Fruit fly (Drosophila melanogaster) whole organism, embryonic: ENCODE measurements around the gene tHMG1.

Experiments used
- CG10979 ChIP-seq: fragments of 200-800 bp; sonication (Bioruptor generic); optimal IDR thresholded peaks from 2 replicates; lab custom pipeline; 2018; ENCODE audit warnings: missing biosample characterization, mild to moderate bottlenecking, missing genetic modification characterization, moderate library complexity
- CG11085 ChIP-seq: fragments of 200-800 bp; sonication (Bioruptor generic); IDR thresholded peaks from 2 replicates; pipeline ENCODE4 v1.3.6; 2022; ENCODE audit warnings: missing biosample characterization, missing genetic modification characterization
- CG11560 ChIP-seq: fragments of 200-800 bp; sonication (Bioruptor generic); IDR thresholded peaks from 3 replicates; pipeline ENCODE4 v1.3.6; 2022; ENCODE audit warnings: missing biosample characterization, missing genetic modification characterization
- CG11695 ChIP-seq: fragments of 200-800 bp; sonication (Bioruptor generic); IDR thresholded peaks from 3 replicates; pipeline ENCODE4 v1.3.6; 2022; ENCODE audit warnings: missing biosample characterization, missing genetic modification characterization
- CG12299 ChIP-seq: fragments of 200-800 bp; sonication (Bioruptor generic); optimal IDR thresholded peaks from 2 replicates; lab custom pipeline; 2018; ENCODE audit warnings: missing biosample characterization, mild to moderate bottlenecking, missing genetic modification characterization
- CG12391 ChIP-seq: fragments of 200-800 bp; sonication (Bioruptor generic); optimal IDR thresholded peaks from 3 replicates; lab custom pipeline; 2018; ENCODE audit warnings: missing biosample characterization, mild to moderate bottlenecking, missing genetic modification characterization, moderate library complexity
- CG12659 ChIP-seq: fragments of 200-800 bp; sonication (Bioruptor generic); optimal IDR thresholded peaks from 3 replicates; lab custom pipeline; 2017; ENCODE audit warnings: mild to moderate bottlenecking, missing biosample characterization, missing genetic modification reagents, missing genetic modification characterization
- CG12942 ChIP-seq: fragments of 200-800 bp; sonication (Bioruptor generic); optimal IDR thresholded peaks from 3 replicates; lab custom pipeline; 2016; ENCODE audit warnings: missing biosample characterization, missing genetic modification characterization
- CG15011 ChIP-seq: fragments of 200-800 bp; sonication (Bioruptor generic); optimal IDR thresholded peaks from 3 replicates; lab custom pipeline; 2018; ENCODE audit warnings: missing biosample characterization, mild to moderate bottlenecking, missing genetic modification characterization
- CG1602 ChIP-seq: fragments of 200-800 bp; sonication (Bioruptor generic); optimal IDR thresholded peaks from 3 replicates; lab custom pipeline; 2016; ENCODE audit warnings: missing biosample characterization, missing genetic modification characterization
- CG17385 ChIP-seq: fragments of 200-800 bp; sonication (Bioruptor generic); optimal IDR thresholded peaks from 3 replicates; lab custom pipeline; 2018; ENCODE audit warnings: missing biosample characterization, mild to moderate bottlenecking, missing genetic modification characterization
- CG3065 ChIP-seq: fragments of 200-800 bp; sonication (Bioruptor generic); optimal IDR thresholded peaks from 2 replicates; lab custom pipeline; 2016; ENCODE audit warnings: missing biosample characterization, missing genetic modification characterization
- CG32532 ChIP-seq: fragments of 200-800 bp; sonication (Bioruptor generic); IDR thresholded peaks from 2 replicates; pipeline ENCODE4 v1.3.6; 2022; ENCODE audit warnings: missing biosample characterization, missing genetic modification characterization
- CG33213 ChIP-seq: fragments of 200-800 bp; sonication (Bioruptor generic); optimal IDR thresholded peaks from 3 replicates; lab custom pipeline; 2016; ENCODE audit warnings: missing biosample characterization, missing genetic modification characterization
- CG33557 ChIP-seq: fragments of 200-800 bp; sonication (Bioruptor generic); optimal IDR thresholded peaks from 2 replicates; lab custom pipeline; 2019; ENCODE audit warnings: missing biosample characterization, mild to moderate bottlenecking, missing genetic modification characterization, moderate library complexity
- CG4360 ChIP-seq: fragments of 200-800 bp; sonication (Bioruptor generic); IDR thresholded peaks from 2 replicates; pipeline ENCODE4 v1.3.6; 2022; ENCODE audit warnings: missing biosample characterization, missing genetic modification characterization
- CG4617 ChIP-seq: fragments of 200-800 bp; sonication (Bioruptor generic); optimal IDR thresholded peaks from 3 replicates; lab custom pipeline; 2016; ENCODE audit warnings: missing biosample characterization, missing genetic modification characterization, borderline replicate concordance
- CG6175 ChIP-seq: fragments of 200-800 bp; sonication (Bioruptor generic); IDR thresholded peaks from 3 replicates; pipeline ENCODE4 v1.3.6; 2022; ENCODE audit warnings: missing biosample characterization, missing genetic modification characterization
- CG6654 ChIP-seq: fragments of 200-800 bp; sonication (Bioruptor generic); optimal IDR thresholded peaks from 2 replicates; lab custom pipeline; 2017; ENCODE audit warnings: missing biosample characterization, mild to moderate bottlenecking, missing genetic modification characterization
- CG7987 ChIP-seq: fragments of 200-800 bp; sonication (Bioruptor generic); optimal IDR thresholded peaks from 2 replicates; lab custom pipeline; 2018; ENCODE audit warnings: missing biosample characterization, mild to moderate bottlenecking, missing genetic modification characterization, moderate library complexity
- CG9727 ChIP-seq: fragments of 200-800 bp; sonication (Bioruptor generic); optimal IDR thresholded peaks from 3 replicates; lab custom pipeline; 2017; ENCODE audit warnings: missing biosample characterization, mild to moderate bottlenecking, missing genetic modification characterization
- CG9797 ChIP-seq: fragments of 200-800 bp; sonication (Bioruptor generic); optimal IDR thresholded peaks from 3 replicates; lab custom pipeline; 2018; ENCODE audit warnings: missing biosample characterization, mild to moderate bottlenecking, missing genetic modification characterization
- CG9932 ChIP-seq: fragments of 200-800 bp; sonication (Bioruptor generic); IDR thresholded peaks from 2 replicates; pipeline ENCODE4 v1.3.6; 2022; ENCODE audit warnings: missing biosample characterization, missing genetic modification characterization
- CHES-1-like ChIP-seq: fragments of 200-800 bp; sonication (Bioruptor generic); optimal IDR thresholded peaks from 2 replicates; lab custom pipeline; 2016; ENCODE audit warnings: missing biosample characterization, missing genetic modification characterization
- CTCF ChIP-seq: fragments of 200-800 bp; sonication (Bioruptor generic); optimal IDR thresholded peaks from 2 replicates; lab custom pipeline; 2017; ENCODE audit warnings: missing biosample characterization, mild to moderate bottlenecking, missing genetic modification characterization, moderate library complexity
- D19A ChIP-seq: fragments of 200-800 bp; optimal IDR thresholded peaks from 3 replicates; lab custom pipeline; 2019; ENCODE audit warnings: missing biosample characterization, mild to moderate bottlenecking, missing genetic modification characterization, moderate library complexity
- ERR ChIP-seq: fragments of 200-800 bp; sonication (Bioruptor generic); optimal IDR thresholded peaks from 2 replicates; lab custom pipeline; 2016; ENCODE audit warnings: missing biosample characterization, missing genetic modification characterization
- Gug ChIP-seq: fragments of 200-800 bp; sonication (Bioruptor generic); IDR thresholded peaks from 4 replicates; pipeline ENCODE4 v1.3.6; 2022; ENCODE audit warnings: missing biosample characterization, missing genetic modification characterization
- Hand ChIP-seq: fragments of 200-800 bp; sonication (Bioruptor generic); optimal IDR thresholded peaks from 2 replicates; lab custom pipeline; 2017; ENCODE audit warnings: mild to moderate bottlenecking, missing biosample characterization, missing genetic modification reagents, missing genetic modification characterization
- Mrtf ChIP-seq: fragments of 200-800 bp; sonication (Bioruptor generic); IDR thresholded peaks from 3 replicates; pipeline ENCODE4 v1.3.6; 2022; ENCODE audit warnings: missing biosample characterization, missing genetic modification characterization
- NC2β ChIP-seq: fragments of 200-800 bp; sonication (Bioruptor generic); optimal IDR thresholded peaks from 2 replicates; lab custom pipeline; 2016; ENCODE audit warnings: missing biosample characterization, missing genetic modification characterization
- Six4 ChIP-seq: fragments of 200-800 bp; sonication (Bioruptor generic); optimal IDR thresholded peaks from 2 replicates; lab custom pipeline; 2016; ENCODE audit warnings: missing biosample characterization, missing genetic modification characterization
- ab ChIP-seq: fragments of 200-800 bp; sonication (Bioruptor generic); optimal IDR thresholded peaks from 2 replicates; lab custom pipeline; 2016; ENCODE audit warnings: missing biosample characterization, missing genetic modification characterization
- az2 ChIP-seq: fragments of 200-800 bp; sonication (Bioruptor generic); optimal IDR thresholded peaks from 3 replicates; lab custom pipeline; 2016; ENCODE audit warnings: missing biosample characterization, missing genetic modification characterization
- bab2 ChIP-seq: fragments of 200-800 bp; sonication (Bioruptor generic); optimal IDR thresholded peaks from 2 replicates; lab custom pipeline; 2016; ENCODE audit warnings: missing biosample characterization, missing genetic modification characterization
- da ChIP-seq: fragments of 200-800 bp; sonication (Bioruptor generic); optimal IDR thresholded peaks from 2 replicates; lab custom pipeline; 2016; ENCODE audit warnings: missing biosample characterization, missing genetic modification characterization
- dmrt99B ChIP-seq: fragments of 200-800 bp; sonication (Bioruptor generic); optimal IDR thresholded peaks from 2 replicates; lab custom pipeline; 2018; ENCODE audit warnings: missing biosample characterization, mild to moderate bottlenecking, missing genetic modification characterization, moderate library complexity
- dysf ChIP-seq: fragments of 200-800 bp; sonication (Bioruptor generic); IDR thresholded peaks from 3 replicates; pipeline ENCODE4 v1.3.6; 2022; ENCODE audit warnings: missing biosample characterization, missing genetic modification characterization
- eyg ChIP-seq: fragments of 200-800 bp; sonication (Bioruptor generic); optimal IDR thresholded peaks from 3 replicates; lab custom pipeline; 2016; ENCODE audit warnings: missing biosample characterization, missing genetic modification characterization
- fd3F ChIP-seq: fragments of 200-800 bp; sonication (Bioruptor generic); optimal IDR thresholded peaks from 2 replicates; lab custom pipeline; 2018; ENCODE audit warnings: missing biosample characterization, mild to moderate bottlenecking, missing genetic modification characterization, moderate library complexity
- fd64A ChIP-seq: fragments of 200-800 bp; sonication (Bioruptor generic); optimal IDR thresholded peaks from 3 replicates; lab custom pipeline; 2018; ENCODE audit warnings: missing biosample characterization, mild to moderate bottlenecking, missing genetic modification characterization
- kay ChIP-seq: fragments of 200-800 bp; sonication (Bioruptor generic); optimal IDR thresholded peaks from 2 replicates; lab custom pipeline; 2016; ENCODE audit warnings: missing biosample characterization, missing genetic modification characterization
- ken ChIP-seq: fragments of 200-800 bp; sonication (Bioruptor generic); IDR thresholded peaks from 3 replicates; pipeline ENCODE4 v1.3.6; 2022; ENCODE audit warnings: missing biosample characterization, missing genetic modification characterization
- nerfin-2 ChIP-seq: fragments of 200-800 bp; sonication (Bioruptor generic); IDR thresholded peaks from 2 replicates; pipeline ENCODE4 v1.3.6; 2022; ENCODE audit warnings: missing biosample characterization, missing genetic modification characterization; ENCODE audit not compliant: partially characterized antibody
- phol ChIP-seq: fragments of 200-800 bp; sonication (Bioruptor generic); optimal IDR thresholded peaks from 3 replicates; lab custom pipeline; 2018; ENCODE audit warnings: missing biosample characterization, mild to moderate bottlenecking, missing genetic modification characterization, moderate library complexity
- ranshi ChIP-seq: fragments of 200-800 bp; sonication (Bioruptor generic); IDR thresholded peaks from 2 replicates; pipeline ENCODE4 v1.3.6; 2022; ENCODE audit warnings: missing biosample characterization, missing genetic modification characterization
- rib ChIP-seq: fragments of 200-800 bp; sonication (Bioruptor generic); IDR thresholded peaks from 2 replicates; pipeline ENCODE4 v1.3.6; 2022; ENCODE audit warnings: missing biosample characterization, missing genetic modification characterization
- ro ChIP-seq: fragments of 200-800 bp; sonication (Bioruptor generic); IDR thresholded peaks from 2 replicates; pipeline ENCODE4 v1.3.6; 2022; ENCODE audit warnings: missing biosample characterization, missing genetic modification characterization
- sr ChIP-seq: fragments of 200-800 bp; sonication (Bioruptor generic); IDR thresholded peaks from 3 replicates; pipeline ENCODE4 v1.3.6; 2022; ENCODE audit warnings: missing biosample characterization, missing genetic modification characterization
- sug ChIP-seq: fragments of 200-800 bp; optimal IDR thresholded peaks from 2 replicates; lab custom pipeline; 2019; ENCODE audit warnings: missing biosample characterization, mild to moderate bottlenecking, missing genetic modification characterization, moderate library complexity
- zfh1 ChIP-seq: fragments of 200-800 bp; sonication (Bioruptor generic); IDR thresholded peaks from 3 replicates; pipeline ENCODE4 v1.3.6; 2022; ENCODE audit warnings: missing biosample characterization, missing genetic modification characterization

Gene tHMG1

dm6 chr3R:22524344-22525072, 32.9 kb downstream of the tHMG1 start (continued):
- TF ChIP-seq bab2 (GFP tag; lab: Kevin White, UChicago): no peak
- peak; percentile 59 for TF ChIP-seq CG9727 (GFP tag; lab: Kevin White, UChicago)
- peak; percentile 45 for TF ChIP-seq ERR (GFP tag; lab: Kevin White, UChicago)
- peak; percentile 74 for TF ChIP-seq CG7987 (GFP tag; lab: Kevin White, UChicago)
- TF ChIP-seq CG12391 (tag; lab: Kevin White, UChicago): peak; percentile 6
- no peak for TF ChIP-seq CG3065 (GFP tag; lab: Kevin White, UChicago)
- no peak for TF ChIP-seq da (GFP tag; lab: Kevin White, UChicago)
- peak; percentile 41; the same call in 2 of the 3 replicates for TF ChIP-seq zfh1 (GFP tag; lab: Robert Waterston, UW)
- peak; percentile 36 for TF ChIP-seq CG12942 (GFP tag; lab: Kevin White, UChicago)
- TF ChIP-seq CG9932: 0 out of 2 replicates have a peak, but pooled peaks have one; percentile 13
- no peak for TF ChIP-seq ro (GFP tag; lab: Robert Waterston, UW)
- peak; percentile 55 for TF ChIP-seq CG15011 (GFP tag; lab: Kevin White, UChicago)
- no peak for TF ChIP-seq CG11560
- TF ChIP-seq CG10979 (tag; lab: Kevin White, UChicago): peak; percentile 20
- peak; percentile 41 for TF ChIP-seq CTCF (GFP tag; lab: Kevin White, UChicago)
- TF ChIP-seq dmrt99B (tag; lab: Kevin White, UChicago): peak; percentile 69
- peak; percentile 58; the same call in 1 of the 3 replicates for TF ChIP-seq CG11695 (GFP tag; lab: Robert Waterston, UW)
- peak; percentile 52 for TF ChIP-seq CG33557
- TF ChIP-seq dysf (GFP tag; lab: Robert Waterston, UW): no peak
- TF ChIP-seq CG12299 (tag; lab: Kevin White, UChicago): peak; percentile 79
- TF ChIP-seq CG1602: peak; percentile 3
- TF ChIP-seq CG6175 (GFP tag; lab: Robert Waterston, UW): no peak
- no peak for TF ChIP-seq NC2β
- TF ChIP-seq Gug: no peak
- peak; percentile 66; the same call in 1 of the 2 replicates for TF ChIP-seq ranshi (GFP tag; lab: Robert Waterston, UW)
- peak; percentile 53 for TF ChIP-seq kay (GFP tag; lab: Kevin White, UChicago)
- TF ChIP-seq sug (tag; lab: Kevin White, UChicago): peak; percentile 65
- no peak for TF ChIP-seq Six4 (GFP tag; lab: Kevin White, UChicago)
- no peak for TF ChIP-seq ab
- peak; percentile 48; the same call in 1 of the 2 replicates for TF ChIP-seq CG32532 (GFP tag; lab: Robert Waterston, UW)
- peak; percentile 78 for TF ChIP-seq CG33213 (GFP tag; lab: Kevin White, UChicago)
- peak; percentile 80 for TF ChIP-seq fd64A
- TF ChIP-seq phol (tag; lab: Kevin White, UChicago): no peak
- peak; percentile 49 for TF ChIP-seq CHES-1-like (GFP tag; lab: Kevin White, UChicago)
- TF ChIP-seq rib (GFP tag; lab: Robert Waterston, UW): no peak
- TF ChIP-seq az2: no peak
- TF ChIP-seq sr (GFP tag; lab: Robert Waterston, UW): no peak
- peak; percentile 43 for TF ChIP-seq fd3F (GFP tag; lab: Kevin White, UChicago)
- TF ChIP-seq CG9797 (GFP tag; lab: Kevin White, UChicago): no peak
- TF ChIP-seq ken (GFP tag; lab: Robert Waterston, UW): no peak
- TF ChIP-seq eyg (GFP tag; lab: Kevin White, UChicago): peak; percentile 70
- no peak for TF ChIP-seq CG11085 (GFP tag; lab: Robert Waterston, UW)
- TF ChIP-seq CG6654 (GFP tag; lab: Kevin White, UChicago): no peak
- TF ChIP-seq Mrtf (GFP tag; lab: Robert Waterston, UW): no peak
- no peak for TF ChIP-seq Hand
- peak; percentile 59 for TF ChIP-seq CG17385 (GFP tag; lab: Kevin White, UChicago)
- no peak for TF ChIP-seq nerfin-2 (GFP tag; lab: Robert Waterston, UW)
- TF ChIP-seq D19A (tag; lab: Kevin White, UChicago): peak; percentile 2
- no peak for TF ChIP-seq CG4617 (GFP tag; lab: Kevin White, UChicago)
- peak; percentile 56 for TF ChIP-seq CG12659 (GFP tag; lab: Kevin White, UChicago)
- TF ChIP-seq CG4360: peak; percentile 40; the same call in 1 of the 2 replicates
